Worm (Caenorhabditis elegans) whole organism, L1 larva: Measurements from ENCODE around the gene rpc-25.

Experiments used
- C16A3.4 ChIP-seq: fragments of 150-350 bp; optimal IDR thresholded peaks from 2 replicates; lab custom pipeline; 2014; ENCODE audit warnings: missing biosample characterization, missing genetic modification characterization
- Y116A8C.19 ChIP-seq: sonication (generic microtip); optimal IDR thresholded peaks from 2 replicates; lab custom pipeline; 2016; ENCODE audit warnings: missing compliant biosample characterization, missing genetic modification characterization, borderline replicate concordance
- aha-1 ChIP-seq: fragments of 150-350 bp; optimal IDR thresholded peaks from 2 replicates; lab custom pipeline; 2014; ENCODE audit warnings: missing biosample characterization, missing genetic modification characterization
- aly-2 ChIP-seq: fragments of 150-350 bp; optimal IDR thresholded peaks from 2 replicates; lab custom pipeline; 2014; ENCODE audit warnings: missing biosample characterization, missing genetic modification characterization
- ceh-82 ChIP-seq, 3 experiments: fragments of 150-350 bp in 1 of 3; sonication (generic microtip) in 2 of 3; optimal IDR thresholded peaks; 2 replicates each; lab custom pipeline; 2014 to 2017; ENCODE audit warnings: missing biosample characterization in 3 of 3, missing genetic modification characterization in 3 of 3
- ceh-88 ChIP-seq: fragments of 200-800 bp; sonication (Bioruptor generic); IDR thresholded peaks from 2 replicates; pipeline ENCODE4 v1.3.6; 2022; ENCODE audit warnings: missing genetic modification characterization, missing compliant biosample characterization
- ceh-90 ChIP-seq: sonication (generic microtip); optimal IDR thresholded peaks from 2 replicates; lab custom pipeline; 2016; ENCODE audit warnings: missing genetic modification characterization, missing compliant biosample characterization
- egl-13 ChIP-seq: sonication (generic microtip); optimal IDR thresholded peaks from 2 replicates; lab custom pipeline; 2016; ENCODE audit warnings: missing genotype, missing genetic modification reagents, missing genetic modification characterization, missing compliant biosample characterization
- elt-2 ChIP-seq: sonication (generic microtip); optimal IDR thresholded peaks from 2 replicates; lab custom pipeline; 2016; ENCODE audit warnings: missing genetic modification characterization, mild to moderate bottlenecking, inconsistent platforms, missing compliant biosample characterization, missing genetic modification reagents
- fkh-10 ChIP-seq: sonication (generic microtip); optimal IDR thresholded peaks from 2 replicates; lab custom pipeline; 2017; ENCODE audit warnings: missing biosample characterization, missing genetic modification reagents, missing genetic modification characterization
- fkh-4 ChIP-seq: sonication (generic microtip); optimal IDR thresholded peaks from 2 replicates; lab custom pipeline; 2016; ENCODE audit warnings: missing compliant biosample characterization, missing genetic modification characterization, borderline replicate concordance
- fos-1 ChIP-seq: fragments of 150-350 bp; optimal IDR thresholded peaks from 2 replicates; lab custom pipeline; 2014; ENCODE audit warnings: missing biosample characterization, missing genetic modification characterization
- grh-1 ChIP-seq: fragments of 200-800 bp; sonication (Bioruptor generic); IDR thresholded peaks from 2 replicates; pipeline ENCODE4 v1.3.6; 2022; ENCODE audit warnings: missing genetic modification reagents, missing genetic modification characterization, missing compliant biosample characterization
- lin-14 ChIP-seq: fragments of 200-800 bp; sonication (Bioruptor generic); optimal IDR thresholded peaks from 2 replicates; lab custom pipeline; 2018; ENCODE audit warnings: mild to moderate bottlenecking, missing genetic modification characterization, moderate library complexity, missing compliant biosample characterization
- lin-39 ChIP-seq: fragments of 150-350 bp; optimal IDR thresholded peaks from 2 replicates; lab custom pipeline; 2014; ENCODE audit warnings: missing biosample characterization, missing genetic modification reagents, missing genetic modification characterization
- mep-1 ChIP-seq: fragments of 150-350 bp; optimal IDR thresholded peaks from 2 replicates; lab custom pipeline; 2014; ENCODE audit warnings: missing biosample characterization, missing genetic modification characterization
- nhr-11 ChIP-seq: fragments of 150-350 bp; optimal IDR thresholded peaks from 2 replicates; lab custom pipeline; 2014; ENCODE audit warnings: missing biosample characterization, missing genetic modification characterization
- nhr-12 ChIP-seq: sonication (generic microtip); optimal IDR thresholded peaks from 2 replicates; lab custom pipeline; 2017; ENCODE audit warnings: missing biosample characterization, missing genetic modification characterization
- nhr-19 ChIP-seq: fragments of 200-800 bp; sonication (Bioruptor generic); conservative IDR thresholded peaks from 2 replicates; pipeline ENCODE4 v1.3.6; 2022; ENCODE audit warnings: missing genetic modification characterization, missing compliant biosample characterization
- nhr-28 ChIP-seq: fragments of 150-350 bp; optimal IDR thresholded peaks from 2 replicates; lab custom pipeline; 2014; ENCODE audit warnings: missing biosample characterization, missing genetic modification characterization
- nhr-84 ChIP-seq: sonication (generic microtip); optimal IDR thresholded peaks from 2 replicates; lab custom pipeline; 2017; ENCODE audit warnings: missing biosample characterization, missing genetic modification characterization
- nhr-90 ChIP-seq: sonication (generic microtip); optimal IDR thresholded peaks from 2 replicates; lab custom pipeline; 2016; ENCODE audit warnings: mild to moderate bottlenecking, missing genetic modification characterization, missing compliant biosample characterization; ENCODE audit not compliant: poor library complexity
- pag-3 ChIP-seq: sonication (generic microtip); optimal IDR thresholded peaks from 2 replicates; lab custom pipeline; 2017; ENCODE audit warnings: missing genetic modification characterization, mild to moderate bottlenecking, missing compliant biosample characterization, antibody characterized with exemption, borderline replicate concordance; ENCODE audit not compliant: insufficient read depth
- pax-3 ChIP-seq: fragments of 200-800 bp; sonication (Bioruptor generic); optimal IDR thresholded peaks from 2 replicates; lab custom pipeline; 2018; ENCODE audit warnings: mild to moderate bottlenecking, missing genetic modification characterization, moderate library complexity, missing compliant biosample characterization
- pqm-1 ChIP-seq: sonication (generic microtip); optimal IDR thresholded peaks from 3 replicates; lab custom pipeline; 2017; ENCODE audit warnings: missing biosample characterization, missing genetic modification characterization
- rnt-1 ChIP-seq: sonication (generic microtip); optimal IDR thresholded peaks from 2 replicates; lab custom pipeline; 2016; ENCODE audit warnings: mild to moderate bottlenecking, missing genetic modification characterization, moderate library complexity, missing compliant biosample characterization
- sup-37 ChIP-seq: fragments of 200-800 bp; sonication (Bioruptor generic); optimal IDR thresholded peaks from 2 replicates; lab custom pipeline; 2018; ENCODE audit warnings: mild to moderate bottlenecking, missing genetic modification characterization, missing compliant biosample characterization
- swsn-7 ChIP-seq: sonication (generic microtip); optimal IDR thresholded peaks from 2 replicates; lab custom pipeline; 2016; ENCODE audit warnings: missing genetic modification characterization, missing compliant biosample characterization
- tbx-2 ChIP-seq: sonication (generic microtip); optimal IDR thresholded peaks from 2 replicates; lab custom pipeline; 2016; ENCODE audit warnings: missing genetic modification characterization, missing compliant biosample characterization
- tlp-1 ChIP-seq: fragments of 150-350 bp; optimal IDR thresholded peaks from 2 replicates; lab custom pipeline; 2014; ENCODE audit warnings: missing biosample characterization, missing genetic modification characterization
- unc-86 ChIP-seq: sonication (generic microtip); optimal IDR thresholded peaks from 2 replicates; lab custom pipeline; 2016; ENCODE audit warnings: missing genetic modification characterization, missing compliant biosample characterization
- unc-98 ChIP-seq: fragments of 200-800 bp; sonication (Bioruptor generic); IDR thresholded peaks from 2 replicates; pipeline ENCODE4 v1.3.6; 2022; ENCODE audit warnings: missing genetic modification characterization, missing compliant biosample characterization
- vab-15 ChIP-seq: sonication (generic microtip); optimal IDR thresholded peaks from 2 replicates; lab custom pipeline; 2017; ENCODE audit warnings: missing genotype, mild to moderate bottlenecking, missing genetic modification characterization, missing compliant biosample characterization
- xbp-1 ChIP-seq: sonication (generic microtip); optimal IDR thresholded peaks from 2 replicates; lab custom pipeline; 2016; ENCODE audit warnings: missing genetic modification characterization, missing compliant biosample characterization
- zip-4 ChIP-seq: fragments of 200-800 bp; sonication (Bioruptor generic); optimal IDR thresholded peaks from 2 replicates; lab custom pipeline; 2018; ENCODE audit warnings: mild to moderate bottlenecking, missing genetic modification characterization, moderate library complexity, missing compliant biosample characterization
- ztf-11 ChIP-seq, 2 experiments: sonication (generic microtip); optimal IDR thresholded peaks; 2 replicates each; lab custom pipeline; 2016 to 2017; ENCODE audit warnings: missing genetic modification characterization in 2 of 2, missing biosample characterization in 1 of 2, missing compliant biosample characterization in 1 of 2
- ztf-4 ChIP-seq: fragments of 150-350 bp; optimal IDR thresholded peaks from 2 replicates; lab custom pipeline; 2014; ENCODE audit warnings: missing biosample characterization, missing genetic modification characterization

Gene rpc-25

DNA sequence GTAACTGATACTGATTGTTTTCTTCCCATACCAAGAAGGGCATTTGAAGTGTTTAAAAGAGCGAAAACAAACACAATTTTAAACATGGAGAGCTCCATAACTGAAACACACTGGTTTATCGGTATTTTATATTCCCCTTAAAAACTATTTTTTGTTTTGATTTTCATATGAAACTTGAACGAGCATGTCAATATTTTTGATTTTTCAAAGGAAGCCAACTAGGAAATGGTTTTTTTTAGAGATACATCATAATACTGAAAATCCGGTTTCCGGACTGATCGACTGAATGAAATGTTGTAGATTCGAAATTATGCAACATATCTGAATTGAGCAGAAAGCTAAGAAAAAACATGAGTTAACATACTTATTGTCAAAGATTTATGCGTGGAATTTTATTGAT lies 20.9 kb upstream of the rpc-25 start, which contains the start of gene ttr-19:
ttr-19 (minus strand) TSS at position 101 of the 400 bp plus-strand sequence.
- TF ChIP-seq ztf-11 (tag; optimal IDR thresholded peaks at IDR 0.05; lab: Kevin White, UChicago) (no peak), nhr-90 (no peak), egl-13 (tag; lab: Kevin White, UChicago) (no peak), sup-37 (GFP tag; lab: Kevin White, UChicago) (no peak), aly-2 (tag; lab: Kevin White, UChicago) (no peak), zip-4 (GFP tag; lab: Kevin White, UChicago) (no peak), nhr-28 (tag; lab: Kevin White, UChicago) (no peak), rnt-1 (tag; lab: Kevin White, UChicago) (no peak), fos-1 (tag; lab: Kevin White, UChicago) (no peak)

DNA sequence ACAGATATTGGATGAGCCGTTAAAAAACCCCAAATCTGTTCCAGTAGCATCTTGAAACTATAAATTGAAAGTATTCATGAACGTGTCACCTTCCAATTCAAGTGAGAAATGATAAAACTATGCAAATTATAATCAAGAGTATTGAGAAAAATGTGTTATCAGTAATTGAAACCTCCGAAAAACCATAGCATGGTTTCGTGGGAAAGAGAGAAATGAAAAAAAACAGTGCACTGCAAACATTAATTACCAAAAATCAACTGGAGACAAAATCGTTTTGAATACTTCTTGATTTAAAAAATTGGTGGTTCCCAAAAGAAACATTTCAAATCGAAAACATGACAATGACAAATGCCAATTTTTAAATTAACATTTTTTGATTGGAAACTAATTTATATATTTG lies 19.2 kb upstream of the rpc-25 start, which contains the start of gene daf-36:
daf-36 (minus strand) TSS at position 101 of the 400 bp plus-strand sequence.
- TF ChIP-seq pqm-1 (tag; lab: Kevin White, UChicago): no peak
- TF ChIP-seq nhr-28 (tag; lab: Kevin White, UChicago): no peak
- no peak for TF ChIP-seq nhr-19 (GFP tag; lab: Robert Waterston, UW)
- TF ChIP-seq ceh-90: no peak
- TF ChIP-seq C16A3.4 (tag; lab: Kevin White, UChicago): no peak
- TF ChIP-seq mep-1 (tag; lab: Kevin White, UChicago): no peak

DNA sequence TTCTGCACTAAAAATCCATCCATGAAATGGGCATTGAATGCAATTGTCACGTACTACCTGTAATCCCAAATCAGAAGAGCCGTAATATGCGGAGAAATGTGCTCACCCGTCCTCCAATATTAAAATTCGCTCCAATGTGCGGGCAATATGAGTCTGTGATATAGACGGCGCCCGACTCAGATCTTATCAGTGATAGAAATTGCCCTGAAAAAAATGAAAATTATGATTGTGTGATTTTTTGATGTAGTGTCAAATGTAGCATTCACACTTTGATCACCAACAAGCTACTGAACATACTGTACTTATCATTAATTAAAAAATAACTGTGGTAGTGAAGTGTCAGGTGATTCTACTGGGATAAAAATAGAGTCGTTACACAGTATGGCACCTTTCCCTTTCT lies 18.2 kb upstream of the rpc-25 start:
- TF ChIP-seq grh-1 (GFP tag; lab: Robert Waterston, UW) (no peak), elt-2 (tag; lab: Kevin White, UChicago) (peak; percentile 2)

DNA sequence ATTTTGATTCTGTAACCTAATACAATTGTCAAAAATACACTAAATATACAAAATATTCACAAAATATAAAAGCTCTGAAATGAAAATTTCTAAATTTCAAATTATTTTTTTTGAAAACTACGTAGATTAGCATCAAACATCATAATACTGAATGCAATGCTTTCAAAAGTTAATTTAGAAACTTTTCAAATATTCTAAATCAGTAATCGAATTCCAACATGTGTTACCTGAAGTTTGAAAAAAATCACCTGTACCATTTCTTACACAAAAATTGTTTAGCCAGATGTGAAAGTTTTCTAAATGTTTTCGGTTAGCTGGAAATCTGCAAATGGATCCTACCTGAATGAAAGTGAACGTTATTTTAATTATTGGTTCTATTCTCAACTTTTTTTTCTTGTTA lies 15.6 kb upstream of the rpc-25 start, which contains the start of gene C12D8.20:
C12D8.20 (plus strand) TSS at position 301 of the 400 bp plus-strand sequence.
- no peak for TF ChIP-seq lin-39 (tag; lab: Kevin White, UChicago)
- TF ChIP-seq ceh-88 (GFP tag; lab: Robert Waterston, UW): no peak
- no peak for TF ChIP-seq vab-15 (tag; lab: Kevin White, UChicago)
- TF ChIP-seq tbx-2 (tag; lab: Kevin White, UChicago): no peak
- TF ChIP-seq nhr-19 (GFP tag; lab: Robert Waterston, UW): no peak
- TF ChIP-seq fkh-4: no peak
- no peak for TF ChIP-seq pax-3 (tag; lab: Kevin White, UChicago)
- no peak for TF ChIP-seq xbp-1 (tag; lab: Kevin White, UChicago)
- no peak for TF ChIP-seq Y116A8C.19 (tag; lab: Kevin White, UChicago)
- TF ChIP-seq ceh-82 (tag; optimal IDR thresholded peaks at IDR 0.05; lab: Kevin White, UChicago): no peak
- no peak for TF ChIP-seq pag-3 (tag; lab: Kevin White, UChicago)

DNA sequence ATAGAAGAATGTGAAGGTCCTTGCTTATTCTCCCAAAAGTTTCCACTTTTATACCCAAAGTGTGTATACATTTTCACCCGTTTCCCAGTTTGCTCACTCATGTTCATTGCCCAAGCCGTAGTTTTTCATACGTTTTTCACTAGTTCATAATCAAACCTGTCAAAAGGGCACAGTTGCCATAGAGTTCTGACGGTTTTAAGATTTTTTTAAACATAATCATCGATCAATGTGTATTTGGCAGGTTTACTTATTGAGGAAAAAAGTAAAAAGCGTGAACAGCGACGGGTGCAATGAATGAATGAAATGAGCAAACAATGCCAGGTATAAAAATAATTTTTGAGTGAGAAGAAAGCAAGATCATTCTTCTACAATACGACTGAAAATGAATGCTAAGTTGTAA lies 14.9 kb upstream of the rpc-25 start, which contains the start of the genes fipr-5 and fipr-9:
fipr-5 (minus strand) TSS at position 101 of the 400 bp plus-strand sequence.
fipr-9 (plus strand) TSS at position 346 of the 400 bp plus-strand sequence.
- TF ChIP-seq fkh-10 (GFP tag; lab: Kevin White, UChicago) (no peak), unc-98 (no peak), nhr-12 (tag; lab: Kevin White, UChicago) (no peak), nhr-84 (tag; lab: Kevin White, UChicago) (no peak), nhr-28 (tag; lab: Kevin White, UChicago) (no peak), ceh-82 (tag; optimal IDR thresholded peaks at IDR 0.05; lab: Kevin White, UChicago) (no peak), ztf-4 (tag; lab: Kevin White, UChicago) (no peak)
- TF ChIP-seq, all 84 proteins: peak for 0

DNA sequence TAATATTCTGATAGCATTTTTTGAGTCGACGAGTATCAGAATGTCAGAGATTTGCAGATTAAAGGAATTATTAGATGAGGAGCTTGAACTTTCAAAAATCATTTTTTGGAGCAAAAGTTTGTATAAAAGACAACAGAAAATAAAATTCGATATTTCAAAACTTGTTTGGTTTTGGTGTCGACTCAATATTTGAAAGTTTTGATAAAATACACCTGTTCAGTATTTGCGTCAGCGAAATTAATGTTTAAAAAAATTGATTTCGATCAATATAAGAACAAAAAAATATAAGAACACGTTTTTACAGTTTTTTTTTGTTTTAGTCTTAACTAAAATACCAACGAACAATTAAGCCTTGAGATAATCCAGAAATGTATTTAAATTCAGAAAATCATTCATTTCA lies 14.2 kb upstream of the rpc-25 start, which contains the start of gene C12D8.13:
C12D8.13 (minus strand) TSS at position 101 of the 400 bp plus-strand sequence.
- TF ChIP-seq nhr-11 (tag; lab: Kevin White, UChicago) (no peak), lin-14 (no peak), C16A3.4 (tag; lab: Kevin White, UChicago) (no peak), tlp-1 (tag; lab: Kevin White, UChicago) (no peak), ztf-4 (tag; lab: Kevin White, UChicago) (no peak), swsn-7 (tag; lab: Kevin White, UChicago) (no peak), aha-1 (tag; lab: Kevin White, UChicago) (no peak), unc-86 (tag; lab: Kevin White, UChicago) (no peak)
